Worm (Caenorhabditis elegans) whole organism, late embryonic: ENCODE data around the gene C39E6.2.

ENCODE experiments used
- F13H6.1 ChIP-seq: sonication (generic microtip); optimal IDR thresholded peaks from 2 replicates; lab custom pipeline; 2016; ENCODE audit warnings: missing genetic modification characterization, missing compliant biosample characterization
- ahr-1 ChIP-seq: sonication (generic microtip); optimal IDR thresholded peaks from 2 replicates; lab custom pipeline; 2016; ENCODE audit warnings: missing genetic modification characterization, missing compliant biosample characterization
- ceh-6 ChIP-seq: fragments of 200-800 bp; sonication (Bioruptor generic); optimal IDR thresholded peaks from 2 replicates; lab custom pipeline; 2018; ENCODE audit warnings: mild to moderate bottlenecking, missing genetic modification characterization, missing compliant biosample characterization
- che-1 ChIP-seq: sonication (generic microtip); optimal IDR thresholded peaks from 2 replicates; lab custom pipeline; 2016; ENCODE audit warnings: mild to moderate bottlenecking, missing genetic modification characterization, missing compliant biosample characterization
- fax-1 ChIP-seq: sonication (generic microtip); optimal IDR thresholded peaks from 2 replicates; lab custom pipeline; 2016; ENCODE audit warnings: missing genotype, missing genetic modification characterization, missing compliant biosample characterization
- hlh-15 ChIP-seq: sonication (generic microtip); optimal IDR thresholded peaks from 2 replicates; lab custom pipeline; 2016; ENCODE audit warnings: missing genetic modification characterization, missing compliant biosample characterization
- pag-3 ChIP-seq: sonication (generic microtip); optimal IDR thresholded peaks from 2 replicates; lab custom pipeline; 2016; ENCODE audit warnings: missing compliant biosample characterization, missing genetic modification characterization, borderline replicate concordance
- syd-9 ChIP-seq: sonication (generic microtip); optimal IDR thresholded peaks from 2 replicates; lab custom pipeline; 2016; ENCODE audit warnings: mild to moderate bottlenecking, missing genetic modification characterization, moderate library complexity, missing compliant biosample characterization
- unc-42 ChIP-seq: sonication (generic microtip); optimal IDR thresholded peaks from 2 replicates; lab custom pipeline; 2016; ENCODE audit warnings: missing genotype, missing genetic modification characterization, missing compliant biosample characterization

- no peak for TF ChIP-seq F13H6.1 (tag; lab: Kevin White, UChicago)
- no peak for TF ChIP-seq ahr-1 (tag; lab: Kevin White, UChicago)
- TF ChIP-seq fax-1 (tag; lab: Kevin White, UChicago): no peak
- TF ChIP-seq ceh-6 (GFP tag; lab: Kevin White, UChicago): no peak
- peak; percentile 65 for TF ChIP-seq unc-42 (tag; lab: Kevin White, UChicago)
- TF ChIP-seq hlh-15 (tag; lab: Kevin White, UChicago): no peak
- TF ChIP-seq pag-3 (tag; lab: Kevin White, UChicago): no peak
- no peak for TF ChIP-seq syd-9
- TF ChIP-seq che-1 (tag; lab: Kevin White, UChicago): no peak
These were observed 32.6 kb upstream of the C39E6.2 start for ce11 chrX:4787525-4787924.
